Worm (Caenorhabditis elegans) whole organism, L2 larva: Measurements from ENCODE around the gene let-60.

Experiments
- C34F6.9 ChIP-seq: fragments of 150-350 bp; optimal IDR thresholded peaks from 2 replicates; lab custom pipeline; 2014; ENCODE audit warnings: missing biosample characterization, missing genetic modification characterization
- F13H6.1 ChIP-seq: sonication (generic microtip); optimal IDR thresholded peaks from 2 replicates; lab custom pipeline; 2016; ENCODE audit warnings: missing genetic modification characterization, missing compliant biosample characterization
- Y55F3AM.14 ChIP-seq: fragments of 200-800 bp; sonication (Bioruptor generic); optimal IDR thresholded peaks from 2 replicates; lab custom pipeline; 2018; ENCODE audit warnings: mild to moderate bottlenecking, missing genetic modification characterization, missing compliant biosample characterization
- ama-1 ChIP-seq: fragments of 150-350 bp; optimal IDR thresholded peaks from 2 replicates; lab custom pipeline; 2018; ENCODE audit warnings: inconsistent platforms
- blmp-1 ChIP-seq: sonication (generic microtip); optimal IDR thresholded peaks from 2 replicates; lab custom pipeline; 2017; ENCODE audit warnings: missing genetic modification characterization, mild to moderate bottlenecking, missing compliant biosample characterization, antibody characterized with exemption, moderate library complexity; ENCODE audit not compliant: insufficient read depth
- ceh-82 ChIP-seq: fragments of 150-350 bp; optimal IDR thresholded peaks from 2 replicates; lab custom pipeline; 2014; ENCODE audit warnings: missing biosample characterization, missing genetic modification characterization
- egl-27 ChIP-seq: sonication (generic microtip); optimal IDR thresholded peaks from 3 replicates; lab custom pipeline; 2017; ENCODE audit warnings: missing biosample characterization, missing genetic modification reagents, missing genetic modification characterization
- elt-1 ChIP-seq: fragments of 150-350 bp; optimal IDR thresholded peaks from 2 replicates; lab custom pipeline; 2014; ENCODE audit warnings: missing biosample characterization, missing genetic modification characterization
- elt-3 ChIP-seq: sonication (generic microtip); optimal IDR thresholded peaks from 2 replicates; lab custom pipeline; 2017; ENCODE audit warnings: missing biosample characterization, missing genetic modification characterization
- fos-1 ChIP-seq: fragments of 150-350 bp; optimal IDR thresholded peaks from 2 replicates; lab custom pipeline; 2014; ENCODE audit warnings: missing biosample characterization, missing genetic modification characterization
- gmeb-1 ChIP-seq: fragments of 150-350 bp; optimal IDR thresholded peaks from 2 replicates; lab custom pipeline; 2014; ENCODE audit warnings: missing biosample characterization, missing genetic modification characterization
- lin-11 ChIP-seq: fragments of 150-350 bp; sonication (generic microtip); optimal IDR thresholded peaks from 2 replicates; lab custom pipeline; 2014; ENCODE audit warnings: missing biosample characterization, missing genetic modification characterization, inconsistent platforms, mixed read lengths
- lin-13 ChIP-seq: fragments of 150-350 bp; optimal IDR thresholded peaks from 2 replicates; lab custom pipeline; 2014; ENCODE audit warnings: missing biosample characterization, missing genetic modification reagents, missing genetic modification characterization
- lin-39 ChIP-seq: fragments of 150-350 bp; optimal IDR thresholded peaks from 2 replicates; lab custom pipeline; 2014; ENCODE audit warnings: missing biosample characterization, missing genetic modification reagents, missing genetic modification characterization
- lsy-2 ChIP-seq, 2 experiments: fragments of 150-350 bp in 1 of 2; sonication (generic microtip) in 1 of 2; optimal IDR thresholded peaks; 2 replicates each; lab custom pipeline; 2014 to 2017; ENCODE audit warnings: missing biosample characterization in 2 of 2, missing genetic modification characterization in 2 of 2
- mab-5 ChIP-seq: fragments of 150-350 bp; optimal IDR thresholded peaks from 2 replicates; lab custom pipeline; 2014; ENCODE audit warnings: missing biosample characterization, missing genetic modification characterization
- mbf-1 ChIP-seq: sonication (generic microtip); optimal IDR thresholded peaks from 2 replicates; lab custom pipeline; 2017; ENCODE audit warnings: missing biosample characterization, missing genetic modification characterization
- nhr-10 ChIP-seq: sonication (generic microtip); optimal IDR thresholded peaks from 2 replicates; lab custom pipeline; 2017; ENCODE audit warnings: missing biosample characterization, missing genetic modification characterization
- nhr-11 ChIP-seq: fragments of 150-350 bp; optimal IDR thresholded peaks from 2 replicates; lab custom pipeline; 2014; ENCODE audit warnings: missing biosample characterization, missing genetic modification characterization
- nhr-12 ChIP-seq: fragments of 150-350 bp; optimal IDR thresholded peaks from 2 replicates; lab custom pipeline; 2014; ENCODE audit warnings: missing biosample characterization, missing genetic modification characterization
- nhr-129 ChIP-seq: fragments of 150-350 bp; optimal IDR thresholded peaks from 2 replicates; lab custom pipeline; 2014; ENCODE audit warnings: missing biosample characterization, missing genetic modification characterization
- nhr-21 ChIP-seq: fragments of 150-350 bp; optimal IDR thresholded peaks from 2 replicates; lab custom pipeline; 2014; ENCODE audit warnings: missing biosample characterization, missing genetic modification characterization
- nhr-25 ChIP-seq: fragments of 150-350 bp; sonication (generic microtip); optimal IDR thresholded peaks from 3 replicates; lab custom pipeline; 2014; ENCODE audit warnings: missing biosample characterization, missing genetic modification characterization
- nhr-6 ChIP-seq: fragments of 150-350 bp; optimal IDR thresholded peaks from 2 replicates; lab custom pipeline; 2014; ENCODE audit warnings: missing biosample characterization, missing genetic modification characterization
- nhr-77 ChIP-seq: fragments of 150-350 bp; optimal IDR thresholded peaks from 2 replicates; lab custom pipeline; 2014; ENCODE audit warnings: missing biosample characterization, missing genetic modification characterization
- peb-1 ChIP-seq: fragments of 150-350 bp; optimal IDR thresholded peaks from 2 replicates; lab custom pipeline; 2014; ENCODE audit warnings: missing biosample characterization, missing genetic modification characterization
- sma-9 ChIP-seq, 2 experiments: fragments of 150-350 bp in 1 of 2; sonication (generic microtip) in 1 of 2; optimal IDR thresholded peaks; 2 replicates each; lab custom pipeline; 2014 to 2016; ENCODE audit warnings: missing genetic modification characterization in 2 of 2, mild to moderate bottlenecking in 1 of 2, missing biosample characterization in 1 of 2, missing compliant biosample characterization in 1 of 2, missing genetic modification reagents in 1 of 2, moderate library complexity in 1 of 2
- snpc-4 ChIP-seq: fragments of 150-350 bp; optimal IDR thresholded peaks from 2 replicates; lab custom pipeline; 2014; ENCODE audit warnings: missing biosample characterization, missing genetic modification characterization
- unc-39 ChIP-seq: fragments of 150-350 bp; optimal IDR thresholded peaks from 2 replicates; lab custom pipeline; 2014; ENCODE audit warnings: missing biosample characterization, missing genetic modification characterization
- unc-55 ChIP-seq: fragments of 150-350 bp; sonication (generic microtip); optimal IDR thresholded peaks from 3 replicates; lab custom pipeline; 2014; ENCODE audit warnings: missing biosample characterization, missing genetic modification reagents, missing genetic modification characterization
- unc-62 ChIP-seq: fragments of 150-350 bp; optimal IDR thresholded peaks from 2 replicates; lab custom pipeline; 2014; ENCODE audit warnings: missing biosample characterization, missing genetic modification reagents, missing genetic modification characterization
- zag-1 ChIP-seq: fragments of 150-350 bp; optimal IDR thresholded peaks from 2 replicates; lab custom pipeline; 2014; ENCODE audit warnings: missing biosample characterization, missing genetic modification characterization
- ztf-11 ChIP-seq: sonication (generic microtip); optimal IDR thresholded peaks from 2 replicates; lab custom pipeline; 2017; ENCODE audit warnings: missing biosample characterization, missing genetic modification characterization
- ztf-4 ChIP-seq: fragments of 150-350 bp; optimal IDR thresholded peaks from 2 replicates; lab custom pipeline; 2014; ENCODE audit warnings: missing biosample characterization, missing genetic modification characterization

let-60 gene

ce11 chrIV:11656144-11656780 lies 34.6 kb downstream of the let-60 start, which contains the start of gene ZK809.5:
TSS of gene ZK809.5 (plus strand) at chrIV:11656730.
- TF ChIP-seq lin-11 (tag; lab: Kevin White, UChicago) (peak; percentile 16), nhr-25 (no peak), lsy-2 (tag; optimal IDR thresholded peaks at IDR 0.05; lab: Kevin White, UChicago) (peak in 1 of 2 experiments; percentile 23), mab-5 (tag; lab: Kevin White, UChicago) (no peak), nhr-77 (no peak), nhr-10 (tag; lab: Kevin White, UChicago) (no peak), unc-55 (GFP tag; lab: Kevin White, UChicago) (peak; percentile 37)

ce11 chrIV:11655370-11655769 lies 35.5 kb downstream of the let-60 start, which contains the start of gene ent-1:
TSS of gene ent-1 (minus strand) at chrIV:11655470.
- TF ChIP-seq nhr-129 (no peak), lin-13 (GFP tag; lab: Kevin White, UChicago) (no peak), lsy-2 (tag; optimal IDR thresholded peaks at IDR 0.05; lab: Kevin White, UChicago) (peak in 1 of 2 experiments; percentile 4)

ce11 chrIV:11651965-11652453 lies 38.9 kb downstream of the let-60 start, which contains the start of the genes acl-3 and ndub-6:
TSS of gene acl-3 (minus strand) at chrIV:11652023.
TSS of gene ndub-6 (plus strand) at chrIV:11652403.
- TF ChIP-seq lsy-2 (tag; optimal IDR thresholded peaks at IDR 0.05; lab: Kevin White, UChicago) (peak in 1 of 2 experiments; percentile 14), C34F6.9 (tag; lab: Kevin White, UChicago) (peak; percentile 8), mbf-1 (tag; lab: Kevin White, UChicago) (no peak)

ce11 chrIV:11650344-11650743 lies 40.5 kb downstream of the let-60 start:
- TF ChIP-seq nhr-77 (no peak), C34F6.9 (tag; lab: Kevin White, UChicago) (no peak), fos-1 (tag; lab: Kevin White, UChicago) (no peak), nhr-21 (tag; lab: Kevin White, UChicago) (no peak), ama-1 (lab: Kevin White, UChicago) (no peak), egl-27 (tag; lab: Kevin White, UChicago) (no peak), nhr-6 (no peak), nhr-11 (tag; lab: Kevin White, UChicago) (no peak), ztf-4 (no peak), zag-1 (tag; lab: Kevin White, UChicago) (no peak)

ce11 chrIV:11649031-11649430 lies 41.9 kb downstream of the let-60 start, which contains the start of gene ZK809.8:
TSS of gene ZK809.8 (minus strand) at chrIV:11649064.
- TF ChIP-seq ceh-82 (tag; lab: Kevin White, UChicago): no peak
- no peak for TF ChIP-seq nhr-77
- TF ChIP-seq elt-1 (tag; lab: Kevin White, UChicago): no peak
- no peak for TF ChIP-seq unc-62 (GFP tag; lab: Kevin White, UChicago)
- TF ChIP-seq gmeb-1 (tag; lab: Kevin White, UChicago): no peak
- no peak for TF ChIP-seq unc-55 (GFP tag; lab: Kevin White, UChicago)
- peak; percentile 30 for TF ChIP-seq C34F6.9 (tag; lab: Kevin White, UChicago)
- TF ChIP-seq fos-1 (tag; lab: Kevin White, UChicago): no peak
- TF ChIP-seq snpc-4 (tag; lab: Kevin White, UChicago): no peak
- TF ChIP-seq egl-27 (tag; lab: Kevin White, UChicago): no peak
- TF ChIP-seq nhr-25: no peak
- TF ChIP-seq sma-9 (GFP tag; optimal IDR thresholded peaks at IDR 0.05; lab: Kevin White, UChicago): peak; percentile 62
- TF ChIP-seq sma-9 (tag; optimal IDR thresholded peaks at IDR 0.05; lab: Kevin White, UChicago): no peak
- peak in 1 of 2 experiments; percentile 27 for TF ChIP-seq lsy-2 (tag; optimal IDR thresholded peaks at IDR 0.05; lab: Kevin White, UChicago)
- TF ChIP-seq elt-3 (tag; lab: Kevin White, UChicago): no peak
- no peak for TF ChIP-seq blmp-1 (tag; lab: Kevin White, UChicago)
- peak; percentile 2 for TF ChIP-seq nhr-6
- TF ChIP-seq Y55F3AM.14: no peak
- TF ChIP-seq zag-1 (tag; lab: Kevin White, UChicago): no peak
- no peak for TF ChIP-seq peb-1 (tag; lab: Kevin White, UChicago)
- no peak for TF ChIP-seq ztf-11
- TF ChIP-seq lin-11 (tag; lab: Kevin White, UChicago): no peak
- TF ChIP-seq nhr-129: peak; percentile 44
- no peak for TF ChIP-seq nhr-12 (tag; lab: Kevin White, UChicago)
- TF ChIP-seq F13H6.1 (tag; lab: Kevin White, UChicago): peak; percentile 64
- TF ChIP-seq nhr-11 (tag; lab: Kevin White, UChicago): no peak
- TF ChIP-seq lin-39 (tag; lab: Kevin White, UChicago): no peak
- TF ChIP-seq unc-39: no peak
